Worm (Caenorhabditis elegans): ENCODE measurements around the gene tbc-2.

tbc-2 gene

DNA sequence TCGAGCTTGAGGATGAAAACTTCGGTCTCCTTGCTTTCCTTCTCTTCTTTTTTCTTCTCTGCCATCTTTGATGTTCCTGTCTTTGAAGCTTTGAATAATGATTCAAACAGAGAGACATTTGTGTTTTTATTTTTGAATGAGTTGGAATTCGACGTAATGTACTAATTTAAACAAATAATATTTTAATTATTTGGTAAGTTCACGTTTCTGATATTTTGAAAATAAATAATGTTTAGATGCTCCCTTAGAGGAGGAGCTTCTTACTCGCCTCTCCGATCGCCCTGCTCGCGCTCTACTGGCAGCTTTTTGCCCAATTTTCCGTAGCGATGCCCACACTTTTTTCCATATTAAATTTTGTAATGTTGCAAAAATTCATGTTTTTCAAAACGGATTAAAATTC is 26.2 kb downstream of the tbc-2 start, which contains the start of the genes K05F1.9 and K05F1.1:
TSS of gene K05F1.9 (minus strand) at position 101 of the 400 bp plus-strand sequence.
TSS of gene K05F1.1 (plus strand) at position 308 of the 400 bp plus-strand sequence.
- TF ChIP-seq T26A8.4 (GFP tag; IDR thresholded peaks at IDR 0.05), result no peak
- no peak for TF ChIP-seq cey-2 (tag; optimal IDR thresholded peaks at IDR 0.05; ENCODE audit: borderline replicate concordance, insufficient read depth)
- TF ChIP-seq ZK546.5 (tag; optimal IDR thresholded peaks at IDR 0.05), result no peak
- no peak for TF ChIP-seq attf-4 (tag; optimal IDR thresholded peaks at IDR 0.05)
- no peak for TF ChIP-seq nhr-237 (tag; optimal IDR thresholded peaks at IDR 0.05)

DNA sequence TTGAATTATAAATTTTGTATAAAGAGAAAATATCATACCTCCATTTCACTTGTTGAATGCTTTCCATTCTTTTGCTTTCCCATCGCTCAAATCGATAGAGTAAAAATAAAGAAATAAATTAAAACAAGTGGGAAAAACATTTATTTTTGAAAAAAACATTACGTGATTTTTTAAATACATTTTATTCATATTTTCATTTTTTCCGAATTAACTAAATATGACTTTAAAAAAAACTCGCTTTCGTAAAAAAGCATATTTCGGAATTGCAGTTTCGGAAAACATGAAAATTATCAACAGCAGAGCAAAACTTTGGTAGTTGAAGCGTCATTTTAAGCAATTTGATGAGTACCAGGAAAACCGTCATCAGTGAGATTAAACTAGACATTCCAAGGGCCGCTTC is 27.7 kb downstream of the tbc-2 start, which contains the start of gene K05F1.8:
TSS of gene K05F1.8 (minus strand) at position 101 of the 400 bp plus-strand sequence.
- TF ChIP-seq daf-12 (tag; optimal IDR thresholded peaks at IDR 0.05) (no peak), F49E8.2 (tag; optimal IDR thresholded peaks at IDR 0.05; ENCODE audit: borderline replicate concordance) (no peak), R02D3.7 (tag; optimal IDR thresholded peaks at IDR 0.05) (no peak), snpc-4 (tag; optimal IDR thresholded peaks at IDR 0.05) (no peak), sdz-12 (GFP tag; optimal IDR thresholded peaks at IDR 0.05) (no peak), cey-2 (tag; optimal IDR thresholded peaks at IDR 0.05; ENCODE audit: borderline replicate concordance, insufficient read depth) (no peak), lin-29 (GFP tag; IDR thresholded peaks at IDR 0.05) (no peak), snpc-1.2 (GFP tag; IDR thresholded peaks at IDR 0.05) (no peak), dmd-8 (GFP tag; IDR thresholded peaks at IDR 0.05) (no peak), ces-1 (GFP tag; optimal IDR thresholded peaks at IDR 0.05) (no peak), ceh-44 (GFP tag; IDR thresholded peaks at IDR 0.05) (no peak), spr-1 (tag; optimal IDR thresholded peaks at IDR 0.05) (no peak)

DNA sequence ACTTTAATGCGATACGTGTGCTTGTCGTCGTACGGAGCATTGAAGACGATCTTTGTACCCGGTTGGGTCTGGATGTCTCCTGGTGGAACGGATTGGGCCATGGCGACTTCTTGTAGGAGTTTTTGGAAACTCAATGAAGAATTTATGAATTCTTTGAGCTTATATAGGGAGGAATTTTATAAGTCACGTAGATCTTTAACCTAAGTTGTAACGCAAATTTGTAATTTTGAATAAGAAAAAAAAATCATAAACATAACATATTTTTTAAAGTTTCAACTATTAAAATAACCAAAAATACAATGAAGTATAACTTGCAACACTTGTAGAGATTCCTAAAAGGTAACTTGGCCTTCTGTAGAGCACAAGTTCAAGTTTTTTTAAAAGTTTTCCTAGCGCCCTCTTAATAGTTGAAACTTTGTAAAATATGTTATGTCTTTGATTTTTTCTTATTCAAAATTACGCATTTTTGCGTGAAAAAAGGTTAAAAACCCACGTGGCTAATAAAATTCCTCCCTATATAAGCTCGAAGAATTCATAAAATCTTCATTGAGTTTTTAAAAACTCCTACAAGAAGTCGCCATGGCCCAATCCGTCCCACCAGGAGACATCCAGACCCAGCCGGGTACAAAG is 29.8 kb downstream of the tbc-2 start, which contains the start of the genes msp-63 and msp-142:
TSS of gene msp-63 (minus strand) at position 101 of the 630 bp plus-strand sequence.
TSS of gene msp-142 (plus strand) at position 580 of the 630 bp plus-strand sequence.
- TF ChIP-seq R02D3.7 (tag; optimal IDR thresholded peaks at IDR 0.05) (no peak), zip-11 (GFP tag; IDR thresholded peaks at IDR 0.05) (no peak), madf-9 (GFP tag; conservative IDR thresholded peaks at IDR 0.05) (no peak), lin-13 (GFP tag; optimal IDR thresholded peaks at IDR 0.05) (no peak), zfp-3 (GFP tag; conservative IDR thresholded peaks at IDR 0.05) (no peak), nhr-25 (tag; optimal IDR thresholded peaks at IDR 0.05; ENCODE audit: borderline replicate concordance, insufficient read depth) (no peak), nhr-111 (GFP tag; optimal IDR thresholded peaks at IDR 0.05) (no peak), mxl-3 (GFP tag; optimal IDR thresholded peaks at IDR 0.05) (no peak), mxl-2 (GFP tag; conservative IDR thresholded peaks at IDR 0.05) (no peak), zip-2 (tag; optimal IDR thresholded peaks at IDR 0.05) (no peak), dmd-8 (GFP tag; IDR thresholded peaks at IDR 0.05) (no peak), pqm-1 (tag; optimal IDR thresholded peaks at IDR 0.05) (no peak), duxl-1 (tag; optimal IDR thresholded peaks at IDR 0.05; ENCODE audit: poor library complexity) (no peak), zfp-2 (tag; optimal IDR thresholded peaks at IDR 0.05) (no peak), cey-2 (tag; optimal IDR thresholded peaks at IDR 0.05; ENCODE audit: borderline replicate concordance, insufficient read depth) (no peak), mep-1 (tag; optimal IDR thresholded peaks at IDR 0.05) (no peak), sdz-12 (GFP tag; optimal IDR thresholded peaks at IDR 0.05) (no peak), F49E8.2 (tag; optimal IDR thresholded peaks at IDR 0.05; ENCODE audit: borderline replicate concordance) (no peak)

DNA sequence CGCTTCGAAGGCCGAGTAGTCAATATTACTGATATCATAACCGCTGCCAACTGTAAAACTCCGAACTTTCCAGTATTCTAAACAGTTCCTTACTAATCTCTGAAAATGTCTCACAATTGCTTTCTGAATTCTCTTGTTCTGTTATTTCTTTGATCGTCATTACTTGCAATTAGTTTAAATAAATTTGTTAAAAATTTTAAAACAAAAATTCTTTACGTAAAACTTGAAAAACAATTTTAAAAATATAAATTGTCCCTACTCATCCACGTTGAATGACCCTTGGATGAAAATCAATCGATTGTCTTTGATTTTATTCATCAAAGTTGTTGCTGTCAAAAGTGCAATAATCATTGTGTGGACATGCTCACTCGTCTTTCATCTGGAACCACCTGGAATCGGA is 33.0 kb downstream of the tbc-2 start, which contains the start of gene acdh-8:
TSS of gene acdh-8 (plus strand) at position 301 of the 400 bp plus-strand sequence.
- no peak for TF ChIP-seq Y75B8A.6 (GFP tag; IDR thresholded peaks at IDR 0.05)
- no peak for TF ChIP-seq pqm-1 (tag; optimal IDR thresholded peaks at IDR 0.05)
- no peak for TF ChIP-seq dpl-1 (GFP tag; optimal IDR thresholded peaks at IDR 0.05)
- no peak for TF ChIP-seq ama-1 (optimal IDR thresholded peaks at IDR 0.05)
- TF ChIP-seq tra-1 (GFP tag; IDR thresholded peaks at IDR 0.05), result no peak
- no peak for TF ChIP-seq snpc-1.2 (GFP tag; IDR thresholded peaks at IDR 0.05)
- TF ChIP-seq unc-39 (tag; optimal IDR thresholded peaks at IDR 0.05), result no peak
- no peak for TF ChIP-seq egl-27 (tag; optimal IDR thresholded peaks at IDR 0.05)
- TF ChIP-seq unc-130 (GFP tag; optimal IDR thresholded peaks at IDR 0.05), result no peak
- TF ChIP-seq ces-1 (GFP tag; optimal IDR thresholded peaks at IDR 0.05), result no peak
- TF ChIP-seq mdl-1 (tag; optimal IDR thresholded peaks at IDR 0.05), result no peak
- no peak for TF ChIP-seq lim-7 (GFP tag; IDR thresholded peaks at IDR 0.05)
- no peak for TF ChIP-seq spr-3 (GFP tag; optimal IDR thresholded peaks at IDR 0.05)
- TF ChIP-seq aly-2 (tag; optimal IDR thresholded peaks at IDR 0.05), result no peak
- no peak for TF ChIP-seq lin-1 (GFP tag; IDR thresholded peaks at IDR 0.05)
- TF ChIP-seq hlh-11 (tag; optimal IDR thresholded peaks at IDR 0.05), result no peak
- TF ChIP-seq nhr-237 (tag; optimal IDR thresholded peaks at IDR 0.05), result no peak
